Worm (Caenorhabditis elegans) whole organism, L4 larva: ENCODE results near the gene lpr-4.

Source experiments
- F49E8.2 ChIP-seq: sonication (generic microtip); optimal IDR thresholded peaks from 2 replicates; lab custom pipeline; 2016; ENCODE audit warnings: missing compliant biosample characterization, mild to moderate bottlenecking, missing genetic modification characterization, borderline replicate concordance
- ama-1 ChIP-seq: fragments of 150-350 bp; optimal IDR thresholded peaks from 2 replicates; lab custom pipeline; 2014; ENCODE audit warnings: inconsistent platforms, mixed read lengths
- fos-1 ChIP-seq: fragments of 150-350 bp; optimal IDR thresholded peaks from 2 replicates; lab custom pipeline; 2014; ENCODE audit warnings: missing biosample characterization, missing genetic modification characterization
- lin-1 ChIP-seq: fragments of 200-800 bp; sonication (Bioruptor generic); IDR thresholded peaks from 2 replicates; pipeline ENCODE4 v1.3.6; 2022; ENCODE audit warnings: missing genetic modification reagents, missing genetic modification characterization, missing compliant biosample characterization
- lin-39 ChIP-seq: fragments of 150-350 bp; optimal IDR thresholded peaks from 2 replicates; lab custom pipeline; 2014; ENCODE audit warnings: missing biosample characterization, missing genetic modification reagents, missing genetic modification characterization
- madf-9 ChIP-seq: fragments of 200-800 bp; sonication (Bioruptor generic); conservative IDR thresholded peaks from 2 replicates; pipeline ENCODE4 v1.3.6; 2022; ENCODE audit warnings: missing genetic modification reagents, missing genetic modification characterization, missing compliant biosample characterization
- mep-1 ChIP-seq: fragments of 150-350 bp; sonication (generic microtip); optimal IDR thresholded peaks from 3 replicates; lab custom pipeline; 2014; ENCODE audit warnings: missing biosample characterization, missing genetic modification characterization
- pqm-1 ChIP-seq: sonication (generic microtip); optimal IDR thresholded peaks from 2 replicates; lab custom pipeline; 2017; ENCODE audit warnings: missing biosample characterization, missing genetic modification characterization
- sdz-12 ChIP-seq: fragments of 200-800 bp; sonication (Bioruptor generic); optimal IDR thresholded peaks from 2 replicates; lab custom pipeline; 2018; ENCODE audit warnings: mild to moderate bottlenecking, missing genetic modification characterization, missing compliant biosample characterization
- unc-62 ChIP-seq, 3 experiments: fragments of 150-350 bp in 1 of 3; sonication (generic microtip); optimal IDR thresholded peaks in 2 of 3; peaks in 1 of 3; 1 replicate in 1 of 3; 2 replicates in 2 of 3; lab custom pipeline; 2014 to 2017; ENCODE audit warnings: missing biosample characterization in 3 of 3, missing genetic modification characterization in 3 of 3, missing genetic modification reagents in 3 of 3, missing genotype in 1 of 3

DNA sequence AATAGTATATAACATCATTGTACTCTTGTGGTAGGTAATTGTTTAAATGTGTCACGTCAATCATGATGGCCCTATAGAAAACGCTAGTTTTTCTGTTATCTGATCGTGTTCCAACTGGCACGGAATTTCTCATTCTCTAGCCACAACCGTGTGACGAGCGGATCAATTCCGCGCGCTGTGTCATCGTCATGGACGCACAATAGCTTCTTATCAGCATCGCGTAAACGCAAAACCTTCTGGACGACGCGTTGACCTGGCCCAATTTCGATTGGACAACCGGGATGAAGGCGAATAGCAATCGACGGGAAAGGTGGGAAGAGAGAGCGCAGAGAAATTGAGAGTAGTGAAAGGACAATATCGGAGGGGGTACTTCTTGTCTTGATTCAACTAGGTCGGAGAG is 7.9 kb upstream of the lpr-4 start, which contains the start of gene lpr-3:
- TF ChIP-seq pqm-1 (no peak), unc-62 (GFP tag; optimal IDR thresholded peaks at IDR 0.05 in 1 of 2; lab: Kevin White, UChicago) (no peak), unc-62 (tag; optimal IDR thresholded peaks at IDR 0.05; lab: Kevin White, UChicago) (no peak), lin-1 (GFP tag; lab: Robert Waterston, UW) (no peak), lin-39 (tag; lab: Kevin White, UChicago) (no peak), ama-1 (lab: Kevin White, UChicago) (no peak), mep-1 (tag; lab: Kevin White, UChicago) (no peak), madf-9 (no peak), F49E8.2 (tag; lab: Kevin White, UChicago) (no peak), fos-1 (tag; lab: Kevin White, UChicago) (no peak), sdz-12 (GFP tag; lab: Kevin White, UChicago) (no peak)
